Worm (Caenorhabditis elegans): ENCODE measurements around the gene vha-6.

DNA sequence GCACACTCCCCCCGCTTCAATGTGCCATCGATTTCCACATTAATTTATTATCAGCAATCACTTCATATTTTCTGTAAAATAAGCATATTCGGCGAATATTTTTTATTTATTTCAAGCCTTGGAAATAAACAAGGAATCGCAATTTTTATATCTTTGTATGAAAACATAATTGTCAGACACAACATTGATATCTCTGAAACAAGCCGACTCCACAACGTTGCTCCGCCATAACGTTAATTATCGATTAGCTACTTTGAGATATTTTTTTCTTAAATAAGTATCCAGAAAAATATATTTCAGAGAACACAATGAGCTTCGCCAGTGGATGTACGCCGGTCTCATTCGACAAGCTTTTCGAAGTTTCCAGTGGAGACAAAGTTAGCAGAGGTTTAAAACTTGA is 5.6 kb upstream of the vha-6 start, which contains the start of gene adbp-1:
- TF ChIP-seq skn-1 (tag; optimal IDR thresholded peaks at IDR 0.05) (no peak), nhr-11 (tag; optimal IDR thresholded peaks at IDR 0.05) (no peak), daf-12 (tag; optimal IDR thresholded peaks at IDR 0.05) (no peak), nhr-6 (tag; optimal IDR thresholded peaks at IDR 0.05) (no peak), attf-4 (tag; optimal IDR thresholded peaks at IDR 0.05) (no peak), unc-39 (tag; optimal IDR thresholded peaks at IDR 0.05) (no peak), Y75B8A.6 (GFP tag; IDR thresholded peaks at IDR 0.05) (no peak), madf-5 (GFP tag; IDR thresholded peaks at IDR 0.05) (no peak), jun-1 (tag; optimal IDR thresholded peaks at IDR 0.05) (no peak), aly-2 (tag; optimal IDR thresholded peaks at IDR 0.05) (no peak)

Data from whole organism, L4 larva.